Fruit fly (Drosophila melanogaster) Kc167 (cell line): Measurements from ENCODE around the gene lqf.

Source experiments
- Sin3A ChIP-seq: fragments of >200 bp; optimal IDR thresholded peaks from 2 replicates; lab custom pipeline; 2018; ENCODE audit warnings: missing external identifiers
- h ChIP-seq: fragments of >200 bp; optimal IDR thresholded peaks from 3 replicates; lab custom pipeline; 2018; ENCODE audit warnings: missing external identifiers

DNA sequence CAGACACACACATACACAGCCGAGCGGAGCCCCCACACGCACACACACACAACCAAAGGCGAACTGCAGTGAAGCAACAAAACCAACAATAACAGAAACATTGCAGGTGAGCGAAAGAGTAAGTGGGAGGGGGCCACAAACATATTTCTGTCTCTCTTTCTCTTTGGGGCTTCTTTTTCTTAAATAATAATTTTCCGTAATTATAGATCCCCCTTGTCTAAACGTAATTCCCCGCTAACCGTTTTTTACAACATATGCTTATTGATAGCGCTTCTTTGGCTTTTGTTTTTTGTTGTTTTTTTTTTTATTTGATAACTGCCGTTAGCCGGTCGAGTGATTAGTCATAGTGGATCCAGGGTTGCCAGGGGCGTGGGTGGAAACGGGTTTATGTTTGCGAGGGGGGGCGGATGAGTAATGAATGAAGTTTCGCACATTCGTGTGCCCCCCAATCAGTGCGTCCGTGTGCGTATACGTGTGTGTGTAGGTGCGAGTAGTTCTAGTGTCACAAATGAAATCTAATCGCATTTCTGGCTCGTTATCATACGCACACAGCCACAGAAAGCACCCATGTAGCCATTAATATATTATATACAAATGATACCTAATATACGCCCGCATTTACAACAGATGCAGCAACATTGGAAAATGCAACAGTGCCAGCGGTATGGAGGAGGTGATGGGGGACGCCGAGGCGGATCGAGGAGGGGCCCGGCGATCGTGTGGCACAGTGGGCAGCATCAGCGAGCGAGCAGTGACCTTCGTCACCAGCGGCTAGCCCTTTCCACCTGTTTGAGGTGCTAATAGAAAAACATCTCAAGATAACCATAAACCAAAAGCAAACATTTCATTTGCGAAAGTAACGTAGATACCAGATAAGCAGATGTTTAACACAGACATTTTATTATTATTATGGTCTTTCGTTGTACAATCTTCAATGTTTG, 771 bp downstream of the lqf start:
- no peak for TF ChIP-seq Sin3A (lab: Kevin White, UChicago)
- no peak for TF ChIP-seq h (lab: Kevin White, UChicago)
